Fruit fly (Drosophila melanogaster) whole organism, embryonic: ENCODE measurements around the gene VhaSFD.

Experiments used
- Adf1 ChIP-seq: fragments of 200-800 bp; sonication (Bioruptor generic); IDR thresholded peaks from 2 replicates; pipeline ENCODE4 v1.3.6; 2022; ENCODE audit warnings: missing biosample characterization, missing genetic modification characterization
- Atf3 ChIP-seq: fragments of 200-800 bp; sonication (Bioruptor generic); optimal IDR thresholded peaks from 3 replicates; lab custom pipeline; 2016; ENCODE audit warnings: missing biosample characterization, missing genetic modification characterization
- CG10431 ChIP-seq: fragments of 200-800 bp; sonication (Bioruptor generic); optimal IDR thresholded peaks from 3 replicates; lab custom pipeline; 2018; ENCODE audit warnings: missing biosample characterization, mild to moderate bottlenecking, missing genetic modification characterization
- CG11085 ChIP-seq: fragments of 200-800 bp; sonication (Bioruptor generic); IDR thresholded peaks from 2 replicates; pipeline ENCODE4 v1.3.6; 2022; ENCODE audit warnings: missing biosample characterization, missing genetic modification characterization
- CG11456 ChIP-seq: fragments of 200-800 bp; sonication (Bioruptor generic); IDR thresholded peaks from 3 replicates; pipeline ENCODE4 v1.3.6; 2022; ENCODE audit warnings: missing biosample characterization, missing genetic modification characterization
- CG12155 ChIP-seq: fragments of 200-800 bp; sonication (Bioruptor generic); optimal IDR thresholded peaks from 3 replicates; lab custom pipeline; 2016; ENCODE audit warnings: missing biosample characterization, missing genetic modification characterization
- CG12769 ChIP-seq: fragments of 200-800 bp; sonication (Bioruptor generic); optimal IDR thresholded peaks from 2 replicates; lab custom pipeline; 2019; ENCODE audit warnings: missing biosample characterization, mild to moderate bottlenecking, missing genetic modification characterization, moderate library complexity
- CG14441 ChIP-seq: fragments of 200-800 bp; sonication (Bioruptor generic); IDR thresholded peaks from 2 replicates; pipeline ENCODE4 v1.3.6; 2022; ENCODE audit warnings: missing biosample characterization, missing genetic modification characterization
- CG14710 ChIP-seq: fragments of 200-800 bp; sonication (Bioruptor generic); optimal IDR thresholded peaks from 3 replicates; lab custom pipeline; 2019; ENCODE audit warnings: missing biosample characterization, mild to moderate bottlenecking, missing genetic modification characterization, moderate library complexity
- CG15479 ChIP-seq: fragments of 200-800 bp; sonication (Bioruptor generic); optimal IDR thresholded peaks from 3 replicates; lab custom pipeline; 2019; ENCODE audit warnings: missing biosample characterization, mild to moderate bottlenecking, missing genetic modification characterization, moderate library complexity
- CG17186 ChIP-seq: fragments of 200-800 bp; sonication (Bioruptor generic); optimal IDR thresholded peaks from 3 replicates; lab custom pipeline; 2017; ENCODE audit warnings: missing biosample characterization, missing genetic modification reagents, missing genetic modification characterization
- CG17568 ChIP-seq: fragments of 200-800 bp; sonication (Bioruptor generic); optimal IDR thresholded peaks from 2 replicates; lab custom pipeline; 2018; ENCODE audit warnings: missing biosample characterization, mild to moderate bottlenecking, missing genetic modification characterization, moderate library complexity
- CG18011 ChIP-seq: fragments of 200-800 bp; sonication (Bioruptor generic); optimal IDR thresholded peaks from 2 replicates; lab custom pipeline; 2017; ENCODE audit warnings: missing biosample characterization, missing genetic modification characterization, mild to moderate bottlenecking, moderate library complexity, missing genotype
- CG2120 ChIP-seq: fragments of 200-800 bp; sonication (Bioruptor generic); optimal IDR thresholded peaks from 3 replicates; lab custom pipeline; 2016; ENCODE audit warnings: missing biosample characterization, missing genetic modification characterization
- CG2678 ChIP-seq: fragments of 200-800 bp; sonication (Bioruptor generic); optimal IDR thresholded peaks from 3 replicates; lab custom pipeline; 2019; ENCODE audit warnings: missing biosample characterization, mild to moderate bottlenecking, missing genetic modification characterization, moderate library complexity
- CG32772 ChIP-seq: fragments of 200-800 bp; sonication (Bioruptor generic); IDR thresholded peaks from 2 replicates; pipeline ENCODE4 v1.3.6; 2022; ENCODE audit warnings: missing biosample characterization, missing genetic modification characterization
- CG33213 ChIP-seq: fragments of 200-800 bp; sonication (Bioruptor generic); optimal IDR thresholded peaks from 3 replicates; lab custom pipeline; 2016; ENCODE audit warnings: missing biosample characterization, missing genetic modification characterization
- CG34422 ChIP-seq: fragments of 200-800 bp; sonication (Bioruptor generic); IDR thresholded peaks from 3 replicates; pipeline ENCODE4 v1.3.6; 2022; ENCODE audit warnings: missing biosample characterization, missing genetic modification characterization
- CG7357 ChIP-seq: fragments of 200-800 bp; sonication (Bioruptor generic); IDR thresholded peaks from 3 replicates; pipeline ENCODE4 v1.3.6; 2022; ENCODE audit warnings: missing biosample characterization, missing genetic modification characterization
- CG7745 ChIP-seq: fragments of 200-800 bp; sonication (Bioruptor generic); optimal IDR thresholded peaks from 2 replicates; lab custom pipeline; 2018; ENCODE audit warnings: missing biosample characterization, mild to moderate bottlenecking, missing genetic modification characterization, moderate library complexity
- CG8290 ChIP-seq, 3 experiments: fragments of 200-800 bp; sonication (Bioruptor generic); optimal IDR thresholded peaks; 2 replicates each; lab custom pipeline; 2016 to 2019; ENCODE audit warnings: missing biosample characterization in 3 of 3, missing genetic modification characterization in 3 of 3, mild to moderate bottlenecking in 2 of 3, moderate library complexity in 1 of 3
- Chrac-16 ChIP-seq: fragments of 200-800 bp; sonication (Bioruptor generic); optimal IDR thresholded peaks from 3 replicates; lab custom pipeline; 2016; ENCODE audit warnings: missing biosample characterization, missing genetic modification characterization
- HLH54F ChIP-seq: fragments of 200-800 bp; sonication (Bioruptor generic); optimal IDR thresholded peaks from 3 replicates; lab custom pipeline; 2016; ENCODE audit warnings: missing biosample characterization, missing genetic modification characterization
- Hr3 ChIP-seq: fragments of 200-800 bp; sonication (Bioruptor generic); optimal IDR thresholded peaks from 3 replicates; lab custom pipeline; 2016; ENCODE audit warnings: missing biosample characterization, missing genetic modification characterization
- Hr51 ChIP-seq, 2 experiments: fragments of 200-800 bp; sonication (Bioruptor generic); optimal IDR thresholded peaks; 2 replicates in 1 of 2; 3 replicates in 1 of 2; lab custom pipeline; 2016 to 2018; ENCODE audit warnings: missing biosample characterization in 2 of 2, missing genetic modification characterization in 2 of 2, mild to moderate bottlenecking in 1 of 2, moderate library complexity in 1 of 2
- Myb ChIP-seq: fragments of 200-800 bp; sonication (Bioruptor generic); optimal IDR thresholded peaks from 2 replicates; lab custom pipeline; 2016; ENCODE audit warnings: missing biosample characterization, missing genetic modification characterization
- NC2α ChIP-seq: fragments of 200-800 bp; sonication (Bioruptor generic); optimal IDR thresholded peaks from 2 replicates; lab custom pipeline; 2016; ENCODE audit warnings: missing biosample characterization, missing genetic modification characterization
- Optix ChIP-seq: fragments of 200-800 bp; sonication (Bioruptor generic); IDR thresholded peaks from 3 replicates; pipeline ENCODE4 v1.3.6; 2022; ENCODE audit warnings: missing biosample characterization, missing genetic modification characterization
- Side ChIP-seq: fragments of 200-800 bp; sonication (Bioruptor generic); optimal IDR thresholded peaks from 2 replicates; lab custom pipeline; 2016; ENCODE audit warnings: missing biosample characterization, missing genetic modification characterization
- Stat92E ChIP-seq, 3 experiments: fragments of >200 bp in 2 of 3; fragments of 200-800 bp in 1 of 3; sonication (Bioruptor generic) in 1 of 3; optimal IDR thresholded peaks; 2 replicates each; lab custom pipeline; 2017 to 2019; ENCODE audit warnings: missing biosample characterization in 3 of 3, missing genetic modification characterization in 3 of 3, mild to moderate bottlenecking in 1 of 3, moderate library complexity in 1 of 3
- Tbp ChIP-seq: fragments of >200 bp; optimal IDR thresholded peaks from 2 replicates; lab custom pipeline; 2018; ENCODE audit warnings: missing biosample characterization, missing genetic modification characterization
- cato ChIP-seq: fragments of 200-800 bp; sonication (Bioruptor generic); optimal IDR thresholded peaks from 2 replicates; lab custom pipeline; 2016; ENCODE audit warnings: missing biosample characterization, missing genetic modification characterization, borderline replicate concordance
- dpn ChIP-seq, 2 experiments: fragments of 200-800 bp; sonication (Bioruptor generic); optimal IDR thresholded peaks; 3 replicates each; lab custom pipeline; 2016; ENCODE audit warnings: missing biosample characterization in 2 of 2, missing genetic modification characterization in 2 of 2
- fd96Cb ChIP-seq: fragments of 200-800 bp; sonication (Bioruptor generic); optimal IDR thresholded peaks from 2 replicates; lab custom pipeline; 2018; ENCODE audit warnings: missing biosample characterization, mild to moderate bottlenecking, missing genetic modification characterization, moderate library complexity
- gt ChIP-seq: fragments of 200-800 bp; sonication (Bioruptor generic); IDR thresholded peaks from 2 replicates; pipeline ENCODE4 v1.3.6; 2022; ENCODE audit warnings: missing biosample characterization, missing genetic modification characterization
- ham ChIP-seq: fragments of 200-800 bp; sonication (Bioruptor generic); IDR thresholded peaks from 2 replicates; pipeline ENCODE4 v1.3.6; 2022; ENCODE audit warnings: missing biosample characterization, missing genetic modification characterization
- lbe ChIP-seq: fragments of 200-800 bp; sonication (Bioruptor generic); optimal IDR thresholded peaks from 2 replicates; lab custom pipeline; 2016; ENCODE audit warnings: missing biosample characterization, mild to moderate bottlenecking, missing genetic modification characterization
- nerfin-1 ChIP-seq: fragments of 200-800 bp; sonication (Bioruptor generic); optimal IDR thresholded peaks from 3 replicates; lab custom pipeline; 2019; ENCODE audit warnings: missing biosample characterization, mild to moderate bottlenecking, missing genetic modification characterization, moderate library complexity
- prd ChIP-seq, 3 experiments: fragments of >200 bp in 2 of 3; fragments of 200-800 bp in 1 of 3; sonication (Bioruptor generic) in 1 of 3; optimal IDR thresholded peaks in 2 of 3; IDR thresholded peaks in 1 of 3; 2 replicates in 2 of 3; 3 replicates in 1 of 3; pipeline versions ENCODE4 v1.3.6 to Lab custom; 2017 to 2022; ENCODE audit warnings: missing biosample characterization in 1 of 3, missing genetic modification characterization in 1 of 3
- repo ChIP-seq: fragments of 200-800 bp; sonication (Bioruptor generic); optimal IDR thresholded peaks from 2 replicates; lab custom pipeline; 2016; ENCODE audit warnings: missing biosample characterization, missing genetic modification characterization
- scrt ChIP-seq: fragments of 200-800 bp; sonication (Bioruptor generic); optimal IDR thresholded peaks from 2 replicates; lab custom pipeline; 2018; ENCODE audit warnings: missing biosample characterization, mild to moderate bottlenecking, missing genetic modification characterization, moderate library complexity
- sqz ChIP-seq: fragments of 200-800 bp; sonication (Bioruptor generic); optimal IDR thresholded peaks from 3 replicates; lab custom pipeline; 2018; ENCODE audit warnings: missing biosample characterization, mild to moderate bottlenecking, missing genetic modification characterization
- toy ChIP-seq: fragments of 200-800 bp; sonication (Bioruptor generic); IDR thresholded peaks from 2 replicates; pipeline ENCODE4 v1.3.6; 2022; ENCODE audit warnings: missing biosample characterization, missing genetic modification characterization
- vnd ChIP-seq: fragments of 200-800 bp; sonication (Bioruptor generic); IDR thresholded peaks from 3 replicates; pipeline ENCODE4 v1.3.6; 2022; ENCODE audit warnings: missing biosample characterization, missing genetic modification characterization; ENCODE audit not compliant: partially characterized antibody
- vvl ChIP-seq: fragments of 200-800 bp; sonication (Bioruptor generic); IDR thresholded peaks from 2 replicates; pipeline ENCODE4 v1.3.6; 2022; ENCODE audit warnings: missing biosample characterization, missing genetic modification characterization
- zf30C ChIP-seq: fragments of 200-800 bp; sonication (Bioruptor generic); optimal IDR thresholded peaks from 3 replicates; lab custom pipeline; 2018; ENCODE audit warnings: missing biosample characterization, mild to moderate bottlenecking, missing genetic modification characterization

Gene VhaSFD

dm6 chr2L:16720707-16721700 lies 6.6 kb downstream of the VhaSFD start (continued):
- TF ChIP-seq CG2678 (tag; lab: Kevin White, UChicago): peak; percentile 95
- TF ChIP-seq Atf3: peak; percentile 67
- peak; percentile 87 for TF ChIP-seq nerfin-1 (tag; lab: Kevin White, UChicago)
- TF ChIP-seq cato (GFP tag; lab: Kevin White, UChicago): peak; percentile 79
- TF ChIP-seq CG18011 (GFP tag; lab: Kevin White, UChicago): no peak
- peak; percentile 95 for TF ChIP-seq CG11456 (GFP tag; lab: Robert Waterston, UW)
- peak; percentile 67 for TF ChIP-seq CG12769 (tag; lab: Kevin White, UChicago)
- peak; percentile 69 to 87 for TF ChIP-seq dpn (GFP tag; optimal IDR thresholded peaks at IDR 0.05; lab: Kevin White, UChicago)
- peak in 1 of 3 experiments; percentile 79 for TF ChIP-seq Stat92E (GFP tag; optimal IDR thresholded peaks at IDR 0.05; lab: Kevin White, UChicago)
- TF ChIP-seq Tbp (GFP tag; lab: Kevin White, UChicago): no peak
- peak; percentile 88 for TF ChIP-seq gt
- peak; percentile 98 for TF ChIP-seq vvl
- TF ChIP-seq HLH54F (GFP tag; lab: Kevin White, UChicago): peak; percentile 74
- TF ChIP-seq Chrac-16 (GFP tag; lab: Kevin White, UChicago): peak; percentile 84
- TF ChIP-seq toy (GFP tag; lab: Robert Waterston, UW): peak; percentile 90
- peak; percentile 97 for TF ChIP-seq CG14441 (GFP tag; lab: Robert Waterston, UW)
- TF ChIP-seq NC2α (GFP tag; lab: Kevin White, UChicago): peak; percentile 74
- no peak for TF ChIP-seq CG15479 (GFP tag; lab: Kevin White, UChicago)
- TF ChIP-seq CG2120 (GFP tag; lab: Kevin White, UChicago): peak; percentile 83
- TF ChIP-seq prd (optimal IDR thresholded peaks at IDR 0.05; lab: Kevin White, UChicago): no peak
- peak; percentile 98 for TF ChIP-seq prd (GFP tag; IDR thresholded peaks at IDR 0.05; lab: Robert Waterston, UW)
- TF ChIP-seq CG11085 (GFP tag; lab: Robert Waterston, UW): peak; percentile 89
- TF ChIP-seq CG34422 (GFP tag; lab: Robert Waterston, UW): peak; percentile 97
- peak; percentile 95 for TF ChIP-seq CG32772
- TF ChIP-seq Side (GFP tag; lab: Kevin White, UChicago): peak; percentile 75
- TF ChIP-seq CG12155: peak; percentile 79
- TF ChIP-seq fd96Cb (tag; lab: Kevin White, UChicago): peak; percentile 93
- TF ChIP-seq CG33213 (GFP tag; lab: Kevin White, UChicago): peak; percentile 60
- TF ChIP-seq ham: no peak; the same call in 1 of the 2 replicates
- peak; percentile 77 for TF ChIP-seq Hr3 (GFP tag; lab: Kevin White, UChicago)
- peak; percentile 84 for TF ChIP-seq scrt (GFP tag; lab: Kevin White, UChicago)
- peak; percentile 65 for TF ChIP-seq zf30C (GFP tag; lab: Kevin White, UChicago)
- peak; percentile 93 for TF ChIP-seq CG14710 (tag; lab: Kevin White, UChicago)
- TF ChIP-seq Adf1 (GFP tag; lab: Robert Waterston, UW): peak; percentile 67
- peak; percentile 7 for TF ChIP-seq CG7745
- TF ChIP-seq CG7357 (GFP tag; lab: Robert Waterston, UW): peak; percentile 81; the same call in 2 of the 3 replicates
- TF ChIP-seq CG8290 (GFP tag; optimal IDR thresholded peaks at IDR 0.05; lab: Kevin White, UChicago): peak; percentile 50
- peak; percentile 16 to 26 for TF ChIP-seq CG8290 (tag; optimal IDR thresholded peaks at IDR 0.05; lab: Kevin White, UChicago)
- TF ChIP-seq CG10431 (GFP tag; lab: Kevin White, UChicago): no peak
- TF ChIP-seq vnd: no peak
- TF ChIP-seq sqz (GFP tag; lab: Kevin White, UChicago): peak; percentile 68
- TF ChIP-seq lbe (GFP tag; lab: Kevin White, UChicago): peak; percentile 87
- peak; percentile 77 to 94 for TF ChIP-seq Hr51 (GFP tag; optimal IDR thresholded peaks at IDR 0.05; lab: Kevin White, UChicago)
- peak; percentile 14 for TF ChIP-seq Myb (GFP tag; lab: Kevin White, UChicago)
- peak; percentile 58 for TF ChIP-seq CG17186
- peak; percentile 75 for TF ChIP-seq Optix (GFP tag; lab: Robert Waterston, UW)
- peak; percentile 49 for TF ChIP-seq repo (GFP tag; lab: Kevin White, UChicago)
- peak; percentile 81 for TF ChIP-seq CG17568 (GFP tag; lab: Kevin White, UChicago)
